Fruit fly (Drosophila melanogaster): ENCODE data around the gene CG14780.

Gene CG14780

dm6 chrX:1470562-1470961 is 1.8 kb upstream of the CG14780 start, which contains the start of gene pck (continued):
- peak; percentile 17 for TF ChIP-seq trh (GFP tag; optimal IDR thresholded peaks at IDR 0.05)
- peak; percentile 52 for TF ChIP-seq CG1647 (GFP tag; optimal IDR thresholded peaks at IDR 0.05)
- TF ChIP-seq seq (GFP tag; IDR thresholded peaks at IDR 0.05), result peak; percentile 67; the same call in 1 of the 2 replicates
- TF ChIP-seq btn (GFP tag; optimal IDR thresholded peaks at IDR 0.05), result peak; percentile 28
- TF ChIP-seq wor (GFP tag; IDR thresholded peaks at IDR 0.05), result no peak
- peak; percentile 51 for TF ChIP-seq CG8765 (GFP tag; IDR thresholded peaks at IDR 0.05)
- peak; percentile 70 for TF ChIP-seq unpg (GFP tag; optimal IDR thresholded peaks at IDR 0.05)
- TF ChIP-seq CG18262 (tag; optimal IDR thresholded peaks at IDR 0.05), result peak; percentile 55
- TF ChIP-seq CG18619 (GFP tag; optimal IDR thresholded peaks at IDR 0.05), result peak; percentile 9
- no peak for TF ChIP-seq Kr (GFP tag; optimal IDR thresholded peaks at IDR 0.05)
- TF ChIP-seq dati (GFP tag; IDR thresholded peaks at IDR 0.05), result 0 out of 2 replicates have a peak, but pooled peaks have one; percentile 20
- peak; percentile 12 for TF ChIP-seq CG13894 (tag; optimal IDR thresholded peaks at IDR 0.05)
- no peak for TF ChIP-seq CG6254 (GFP tag; optimal IDR thresholded peaks at IDR 0.05)
- no peak for TF ChIP-seq slou (GFP tag; optimal IDR thresholded peaks at IDR 0.05)
- peak; percentile 65 for TF ChIP-seq ara (GFP tag; IDR thresholded peaks at IDR 0.05)
- peak; percentile 31 for TF ChIP-seq Spps (tag; optimal IDR thresholded peaks at IDR 0.05)
- TF ChIP-seq ind (GFP tag; optimal IDR thresholded peaks at IDR 0.05), result peak; percentile 74
- TF ChIP-seq fd102C (GFP tag; optimal IDR thresholded peaks at IDR 0.05), result no peak
- TF ChIP-seq CTCF (GFP tag; optimal IDR thresholded peaks at IDR 0.05), result peak; percentile 26
- TF ChIP-seq cwo (GFP tag; optimal IDR thresholded peaks at IDR 0.05), result peak; percentile 39
- peak; percentile 37 for TF ChIP-seq CG10209 (GFP tag; optimal IDR thresholded peaks at IDR 0.05)
- TF ChIP-seq Ets97D (GFP tag; optimal IDR thresholded peaks at IDR 0.05), result peak; percentile 45
- peak; percentile 41 for TF ChIP-seq CG17802 (tag; optimal IDR thresholded peaks at IDR 0.05)
- no peak for TF ChIP-seq Dfd (GFP tag; optimal IDR thresholded peaks at IDR 0.05)
- no peak for TF ChIP-seq oc (tag; optimal IDR thresholded peaks at IDR 0.05)
- peak; percentile 52 for TF ChIP-seq CG9215 (GFP tag; IDR thresholded peaks at IDR 0.05)
- no peak for TF ChIP-seq BtbVII (GFP tag; optimal IDR thresholded peaks at IDR 0.05)
- TF ChIP-seq Lhr (GFP tag; optimal IDR thresholded peaks at IDR 0.05), result peak; percentile 42
- no peak for TF ChIP-seq esg (GFP tag; conservative IDR thresholded peaks at IDR 0.05)
- TF ChIP-seq Ptx1 (GFP tag; IDR thresholded peaks at IDR 0.05), result peak; percentile 72
- peak; percentile 56 for TF ChIP-seq sd (tag; optimal IDR thresholded peaks at IDR 0.05)
- TF ChIP-seq ase (GFP tag; IDR thresholded peaks at IDR 0.05), result peak; percentile 60; the same call in 2 of the 3 replicates
- no peak for TF ChIP-seq Oaz (GFP tag; IDR thresholded peaks at IDR 0.05)
- peak; percentile 59 for TF ChIP-seq CG1602 (GFP tag; optimal IDR thresholded peaks at IDR 0.05)
- TF ChIP-seq D (optimal IDR thresholded peaks at IDR 0.05), result no peak
- TF ChIP-seq D (GFP tag; optimal IDR thresholded peaks at IDR 0.05), result no peak
- TF ChIP-seq Atf-2 (GFP tag; optimal IDR thresholded peaks at IDR 0.05), result peak; percentile 4
- peak; percentile 4 for TF ChIP-seq CG13624 (GFP tag; optimal IDR thresholded peaks at IDR 0.05)
- peak; percentile 69 for TF ChIP-seq CG13775 (GFP tag; optimal IDR thresholded peaks at IDR 0.05)
- no peak for TF ChIP-seq ro (GFP tag; IDR thresholded peaks at IDR 0.05)
- TF ChIP-seq CG9876 (GFP tag; optimal IDR thresholded peaks at IDR 0.05), result no peak
- TF ChIP-seq br (optimal IDR thresholded peaks at IDR 0.05), result no peak
- no peak for TF ChIP-seq nau (GFP tag; optimal IDR thresholded peaks at IDR 0.05)
- TF ChIP-seq CG17568 (GFP tag; optimal IDR thresholded peaks at IDR 0.05), result no peak
- peak; percentile 37 for TF ChIP-seq crc (GFP tag; optimal IDR thresholded peaks at IDR 0.05)
- peak; percentile 54 for TF ChIP-seq Max (GFP tag; optimal IDR thresholded peaks at IDR 0.05)
- TF ChIP-seq CG16813 (GFP tag; IDR thresholded peaks at IDR 0.05; ENCODE audit: partially characterized antibody), result peak; percentile 50; the same call in 1 of the 3 replicates
- peak; percentile 44 for TF ChIP-seq CG14667 (GFP tag; IDR thresholded peaks at IDR 0.05)
- TF ChIP-seq Rfx (GFP tag; IDR thresholded peaks at IDR 0.05), result peak; percentile 73
- peak; percentile 75 for TF ChIP-seq CG4424 (GFP tag; optimal IDR thresholded peaks at IDR 0.05)
- TF ChIP-seq Mad (GFP tag; optimal IDR thresholded peaks at IDR 0.05), result peak; percentile 38
- no peak for TF ChIP-seq CG11456 (GFP tag; IDR thresholded peaks at IDR 0.05)
- peak; percentile 51 for TF ChIP-seq gcm (GFP tag; optimal IDR thresholded peaks at IDR 0.05)

Measured in whole organism, embryonic.